Fruit fly (Drosophila melanogaster) whole organism, embryonic: ENCODE results near the gene CG31191.

Experiments used
- Atf6 ChIP-seq: fragments of 200-800 bp; sonication (Bioruptor generic); IDR thresholded peaks from 2 replicates; pipeline ENCODE4 v1.3.6; 2022; ENCODE audit warnings: missing biosample characterization, missing genetic modification characterization
- Awh ChIP-seq: fragments of 200-800 bp; sonication (Bioruptor generic); IDR thresholded peaks from 2 replicates; pipeline ENCODE4, ENCODE4 v1.3.6; 2022; ENCODE audit warnings: missing biosample characterization, missing genetic modification characterization
- B-H2 ChIP-seq: fragments of 200-800 bp; sonication (Bioruptor generic); optimal IDR thresholded peaks from 2 replicates; lab custom pipeline; 2018; ENCODE audit warnings: missing biosample characterization, mild to moderate bottlenecking, missing genetic modification characterization
- Bgb ChIP-seq: fragments of 200-800 bp; sonication (Bioruptor generic); IDR thresholded peaks from 2 replicates; pipeline ENCODE4 v1.3.6; 2022; ENCODE audit warnings: missing biosample characterization, missing genetic modification characterization; ENCODE audit not compliant: partially characterized antibody
- BtbVII ChIP-seq: fragments of 200-800 bp; sonication (Bioruptor generic); optimal IDR thresholded peaks from 3 replicates; lab custom pipeline; 2017; ENCODE audit warnings: missing biosample characterization, mild to moderate bottlenecking, missing genetic modification characterization
- CG12769 ChIP-seq: fragments of 200-800 bp; sonication (Bioruptor generic); optimal IDR thresholded peaks from 2 replicates; lab custom pipeline; 2019; ENCODE audit warnings: missing biosample characterization, mild to moderate bottlenecking, missing genetic modification characterization, moderate library complexity
- CG13424 ChIP-seq: fragments of 200-800 bp; sonication (Bioruptor generic); optimal IDR thresholded peaks from 2 replicates; lab custom pipeline; 2019; ENCODE audit warnings: missing biosample characterization, mild to moderate bottlenecking, missing genetic modification characterization, moderate library complexity
- CG14014 ChIP-seq: fragments of 200-800 bp; sonication (Bioruptor generic); IDR thresholded peaks from 2 replicates; pipeline ENCODE4 v1.3.6; 2022; ENCODE audit warnings: missing biosample characterization, missing genetic modification characterization
- CG15269 ChIP-seq: fragments of 200-800 bp; sonication (Bioruptor generic); optimal IDR thresholded peaks from 2 replicates; lab custom pipeline; 2018; ENCODE audit warnings: missing biosample characterization, mild to moderate bottlenecking, missing genetic modification characterization, moderate library complexity
- CG15514 ChIP-seq: fragments of 200-800 bp; sonication (Bioruptor generic); optimal IDR thresholded peaks from 3 replicates; lab custom pipeline; 2017; ENCODE audit warnings: missing biosample characterization, missing genetic modification characterization, mild to moderate bottlenecking, moderate library complexity, missing genetic modification reagents
- CG17568 ChIP-seq: fragments of 200-800 bp; sonication (Bioruptor generic); optimal IDR thresholded peaks from 2 replicates; lab custom pipeline; 2018; ENCODE audit warnings: missing biosample characterization, mild to moderate bottlenecking, missing genetic modification characterization, moderate library complexity
- CG2120 ChIP-seq: fragments of 200-800 bp; sonication (Bioruptor generic); optimal IDR thresholded peaks from 3 replicates; lab custom pipeline; 2016; ENCODE audit warnings: missing biosample characterization, missing genetic modification characterization
- CG31365 ChIP-seq: fragments of 200-800 bp; sonication (Bioruptor generic); optimal IDR thresholded peaks from 2 replicates; lab custom pipeline; 2018; ENCODE audit warnings: missing biosample characterization, mild to moderate bottlenecking, missing genetic modification characterization
- CG32532 ChIP-seq: fragments of 200-800 bp; sonication (Bioruptor generic); IDR thresholded peaks from 2 replicates; pipeline ENCODE4 v1.3.6; 2022; ENCODE audit warnings: missing biosample characterization, missing genetic modification characterization
- CG32772 ChIP-seq: fragments of 200-800 bp; sonication (Bioruptor generic); IDR thresholded peaks from 2 replicates; pipeline ENCODE4 v1.3.6; 2022; ENCODE audit warnings: missing biosample characterization, missing genetic modification characterization
- CG3281 ChIP-seq: fragments of 200-800 bp; sonication (Bioruptor generic); optimal IDR thresholded peaks from 3 replicates; lab custom pipeline; 2017; ENCODE audit warnings: missing biosample characterization, mild to moderate bottlenecking, missing genetic modification characterization
- CrebB ChIP-seq: fragments of 200-800 bp; sonication (Bioruptor generic); optimal IDR thresholded peaks from 3 replicates; lab custom pipeline; 2018; ENCODE audit warnings: missing biosample characterization, mild to moderate bottlenecking, missing genetic modification characterization
- Dbx ChIP-seq: fragments of 200-800 bp; sonication (Bioruptor generic); IDR thresholded peaks from 3 replicates; pipeline ENCODE4 v1.3.6; 2022; ENCODE audit warnings: missing biosample characterization, missing genetic modification characterization
- Deaf1 ChIP-seq: fragments of 200-800 bp; optimal IDR thresholded peaks from 3 replicates; lab custom pipeline; 2019; ENCODE audit warnings: missing biosample characterization, mild to moderate bottlenecking, missing genetic modification characterization, moderate library complexity
- Fer1 ChIP-seq: fragments of 200-800 bp; sonication (Bioruptor generic); optimal IDR thresholded peaks from 2 replicates; lab custom pipeline; 2017; ENCODE audit warnings: missing biosample characterization, mild to moderate bottlenecking, missing genetic modification characterization
- H2.0 ChIP-seq: fragments of 200-800 bp; sonication (Bioruptor generic); IDR thresholded peaks from 2 replicates; pipeline ENCODE4 v1.3.6; 2022; ENCODE audit warnings: missing biosample characterization, missing genetic modification characterization
- Hmr ChIP-seq: fragments of 200-800 bp; sonication (Bioruptor generic); optimal IDR thresholded peaks from 3 replicates; lab custom pipeline; 2017; ENCODE audit warnings: mild to moderate bottlenecking, missing biosample characterization, missing genetic modification reagents, missing genetic modification characterization
- Lpt ChIP-seq: fragments of >200 bp; optimal IDR thresholded peaks from 2 replicates; lab custom pipeline; 2018; ENCODE audit warnings: missing biosample characterization, missing genetic modification characterization
- Med ChIP-seq: fragments of 200-800 bp; sonication (Bioruptor generic); peaks from one replicate; lab custom pipeline; 2016; ENCODE audit warnings: missing biosample characterization, missing genetic modification characterization, mild to moderate bottlenecking, inconsistent platforms, moderate library complexity
- NK7.1 ChIP-seq: fragments of 200-800 bp; sonication (Bioruptor generic); optimal IDR thresholded peaks from 3 replicates; lab custom pipeline; 2016; ENCODE audit warnings: missing biosample characterization, missing genetic modification characterization
- Nf-YA ChIP-seq: fragments of 200-800 bp; sonication (Bioruptor generic); IDR thresholded peaks from 2 replicates; pipeline ENCODE4 v1.3.6; 2022; ENCODE audit warnings: missing biosample characterization, missing genetic modification characterization
- Trl ChIP-seq, 3 experiments: fragments of >200 bp in 2 of 3; fragments of 200-800 bp in 1 of 3; sonication (Bioruptor generic) in 1 of 3; optimal IDR thresholded peaks; 2 replicates in 1 of 3; 3 replicates in 2 of 3; lab custom pipeline; 2016 to 2017; ENCODE audit warnings: missing biosample characterization in 1 of 3, missing genetic modification characterization in 1 of 3
- Usf ChIP-seq: fragments of 200-800 bp; sonication (Bioruptor generic); optimal IDR thresholded peaks from 2 replicates; lab custom pipeline; 2017; ENCODE audit warnings: missing genotype, missing biosample characterization, missing genetic modification characterization
- YL-1 ChIP-seq: fragments of 200-800 bp; sonication (Bioruptor generic); optimal IDR thresholded peaks from 3 replicates; lab custom pipeline; 2017; ENCODE audit warnings: missing biosample characterization, mild to moderate bottlenecking, missing genetic modification characterization
- ac ChIP-seq: fragments of 200-800 bp; sonication (Bioruptor generic); optimal IDR thresholded peaks from 3 replicates; lab custom pipeline; 2017; ENCODE audit warnings: missing biosample characterization, mild to moderate bottlenecking, missing genetic modification characterization
- bowl ChIP-seq: fragments of 200-800 bp; sonication (Bioruptor generic); IDR thresholded peaks from 2 replicates; pipeline ENCODE4 v1.3.6; 2022; ENCODE audit warnings: missing biosample characterization, missing genetic modification characterization
- chinmo ChIP-seq: fragments of 200-800 bp; sonication (Bioruptor generic); IDR thresholded peaks from 4 replicates; pipeline ENCODE4 v1.3.6; 2022; ENCODE audit warnings: missing biosample characterization, missing genetic modification characterization; ENCODE audit not compliant: partially characterized antibody
- corto ChIP-seq: fragments of 200-800 bp; sonication (Bioruptor generic); optimal IDR thresholded peaks from 2 replicates; lab custom pipeline; 2016; ENCODE audit warnings: missing biosample characterization, mild to moderate bottlenecking, missing genetic modification characterization, moderate library complexity
- gro ChIP-seq: fragments of 200-800 bp; sonication (Bioruptor generic); optimal IDR thresholded peaks from 2 replicates; lab custom pipeline; 2016; ENCODE audit warnings: missing biosample characterization, missing genetic modification characterization
- knrl ChIP-seq: fragments of 200-800 bp; sonication (Bioruptor generic); IDR thresholded peaks from 3 replicates; pipeline ENCODE4 v1.3.6; 2022; ENCODE audit warnings: missing biosample characterization, missing genetic modification characterization; ENCODE audit not compliant: partially characterized antibody
- lab ChIP-seq: fragments of 200-800 bp; sonication (Bioruptor generic); optimal IDR thresholded peaks from 3 replicates; lab custom pipeline; 2017; ENCODE audit warnings: missing biosample characterization, missing genetic modification characterization, mild to moderate bottlenecking, moderate library complexity, missing genetic modification reagents
- onecut ChIP-seq: fragments of 200-800 bp; sonication (Bioruptor generic); IDR thresholded peaks from 2 replicates; pipeline ENCODE4 v1.3.6; 2022; ENCODE audit warnings: missing biosample characterization, missing genetic modification characterization
- otp ChIP-seq: fragments of 200-800 bp; sonication (Bioruptor generic); IDR thresholded peaks from 3 replicates; pipeline ENCODE4, ENCODE4 v1.3.6; 2022; ENCODE audit warnings: missing biosample characterization, missing genetic modification characterization
- pb ChIP-seq: fragments of 200-800 bp; sonication (Bioruptor generic); optimal IDR thresholded peaks from 3 replicates; lab custom pipeline; 2016; ENCODE audit warnings: missing biosample characterization, missing genetic modification characterization
- ranshi ChIP-seq: fragments of 200-800 bp; sonication (Bioruptor generic); IDR thresholded peaks from 2 replicates; pipeline ENCODE4 v1.3.6; 2022; ENCODE audit warnings: missing biosample characterization, missing genetic modification characterization
- schlank ChIP-seq: fragments of 200-800 bp; sonication (Bioruptor generic); optimal IDR thresholded peaks from 2 replicates; lab custom pipeline; 2018; ENCODE audit warnings: missing biosample characterization, mild to moderate bottlenecking, missing genetic modification characterization
- scrt ChIP-seq: fragments of 200-800 bp; sonication (Bioruptor generic); optimal IDR thresholded peaks from 2 replicates; lab custom pipeline; 2018; ENCODE audit warnings: missing biosample characterization, mild to moderate bottlenecking, missing genetic modification characterization, moderate library complexity
- sd ChIP-seq: fragments of 200-800 bp; sonication (Bioruptor generic); optimal IDR thresholded peaks from 3 replicates; lab custom pipeline; 2018; ENCODE audit warnings: missing biosample characterization, mild to moderate bottlenecking, missing genetic modification characterization, moderate library complexity
- sens-2 ChIP-seq: fragments of 200-800 bp; sonication (Bioruptor generic); IDR thresholded peaks from 2 replicates; pipeline ENCODE4 v1.3.6; 2022; ENCODE audit warnings: missing biosample characterization, missing genetic modification characterization
- seq ChIP-seq: fragments of 200-800 bp; sonication (Bioruptor generic); IDR thresholded peaks from 2 replicates; pipeline ENCODE4 v1.3.6; 2022; ENCODE audit warnings: missing biosample characterization, missing genetic modification characterization
- so ChIP-seq: fragments of 200-800 bp; sonication (Bioruptor generic); IDR thresholded peaks from 3 replicates; pipeline ENCODE4 v1.3.6; 2022; ENCODE audit warnings: missing biosample characterization, missing genetic modification characterization
- sob ChIP-seq: fragments of 200-800 bp; sonication (Bioruptor generic); IDR thresholded peaks from 2 replicates; pipeline ENCODE4 v1.3.6; 2022; ENCODE audit warnings: missing biosample characterization, missing genetic modification characterization
- sug ChIP-seq: fragments of 200-800 bp; optimal IDR thresholded peaks from 2 replicates; lab custom pipeline; 2019; ENCODE audit warnings: missing biosample characterization, mild to moderate bottlenecking, missing genetic modification characterization, moderate library complexity
- wek ChIP-seq: fragments of 200-800 bp; sonication (Bioruptor generic); optimal IDR thresholded peaks from 3 replicates; lab custom pipeline; 2018; ENCODE audit warnings: missing biosample characterization, mild to moderate bottlenecking, missing genetic modification characterization, moderate library complexity

The CG31191 gene

DNA sequence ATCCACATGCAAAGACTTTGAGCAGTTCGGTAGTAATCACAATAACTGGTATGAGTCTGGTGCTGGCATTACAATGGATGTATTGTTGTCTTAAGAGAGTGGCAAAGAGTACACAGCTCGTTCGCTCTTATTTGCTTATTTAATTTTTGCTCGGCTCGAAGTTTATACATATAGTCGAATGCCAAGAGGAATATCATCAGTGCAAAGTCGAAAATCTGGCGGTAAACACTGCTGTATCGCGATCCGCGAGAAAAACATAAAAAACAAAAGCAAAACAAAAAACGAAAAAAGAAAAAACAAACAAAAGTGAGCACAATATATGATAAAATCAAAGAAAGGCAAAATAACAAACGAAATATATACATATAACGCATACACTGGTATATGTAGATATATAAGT is 31.2 kb downstream of the CG31191 start, which contains the start of gene hdly (continued):
- TF ChIP-seq Hmr (GFP tag; lab: Kevin White, UChicago) (peak; percentile 55), schlank (tag; lab: Kevin White, UChicago) (peak; percentile 27), pb (no peak), CG12769 (tag; lab: Kevin White, UChicago) (peak; percentile 2), Deaf1 (tag; lab: Kevin White, UChicago) (peak; percentile 42), otp (no peak), so (GFP tag; lab: Robert Waterston, UW) (peak; percentile 55; the same call in 1 of the 3 replicates), NK7.1 (peak; percentile 20), CG15514 (GFP tag; lab: Kevin White, UChicago) (peak; percentile 45), CG15269 (tag; lab: Kevin White, UChicago) (peak; percentile 51), Fer1 (peak; percentile 30), sob (peak; percentile 53; the same call in 1 of the 2 replicates), sug (no peak), CrebB (tag; lab: Kevin White, UChicago) (peak; percentile 45), CG32532 (GFP tag; lab: Robert Waterston, UW) (peak; percentile 41; the same call in 1 of the 2 replicates), chinmo (peak; percentile 78; the same call in 1 of the 4 replicates), CG13424 (tag; lab: Kevin White, UChicago) (no peak), H2.0 (GFP tag; lab: Robert Waterston, UW) (no peak), Nf-YA (GFP tag; lab: Robert Waterston, UW) (peak; percentile 46; the same call in 1 of the 2 replicates), sd (tag; lab: Kevin White, UChicago) (peak; percentile 47), Awh (GFP tag; lab: Robert Waterston, UW) (0 out of 2 replicates have a peak, but pooled peaks have one; percentile 35), onecut (0 out of 2 replicates have a peak, but pooled peaks have one; percentile 4), Bgb (GFP tag; lab: Robert Waterston, UW) (no peak), scrt (GFP tag; lab: Kevin White, UChicago) (peak; percentile 29), CG3281 (GFP tag; lab: Kevin White, UChicago) (peak; percentile 21), seq (0 out of 2 replicates have a peak, but pooled peaks have one; percentile 14), Usf (no peak), Med (GFP tag; lab: Kevin White, UChicago) (peak; percentile 87), CG14014 (GFP tag; lab: Robert Waterston, UW) (peak; percentile 45; the same call in 1 of the 2 replicates), Trl (optimal IDR thresholded peaks at IDR 0.05; lab: Kevin White, UChicago) (peak; percentile 19 to 71), Trl (GFP tag; optimal IDR thresholded peaks at IDR 0.05; lab: Kevin White, UChicago) (no peak), bowl (0 out of 2 replicates have a peak, but pooled peaks have one; percentile 14), Lpt (GFP tag; lab: Kevin White, UChicago) (no peak), ac (GFP tag; lab: Kevin White, UChicago) (no peak), Atf6 (GFP tag; lab: Robert Waterston, UW) (0 out of 2 replicates have a peak, but pooled peaks have one; percentile 16), CG17568 (peak; percentile 45), lab (GFP tag; lab: Kevin White, UChicago) (peak; percentile 62), sens-2 (GFP tag; lab: Robert Waterston, UW) (0 out of 2 replicates have a peak, but pooled peaks have one; percentile 12), CG2120 (GFP tag; lab: Kevin White, UChicago) (peak; percentile 11), Dbx (GFP tag; lab: Robert Waterston, UW) (0 out of 3 replicates have a peak, but pooled peaks have one; percentile 11), wek (GFP tag; lab: Kevin White, UChicago) (peak; percentile 34), knrl (no peak), ranshi (GFP tag; lab: Robert Waterston, UW) (peak; percentile 10; the same call in 1 of the 2 replicates), gro (GFP tag; lab: Kevin White, UChicago) (peak; percentile 30), corto (GFP tag; lab: Kevin White, UChicago) (peak; percentile 81), CG31365 (tag; lab: Kevin White, UChicago) (peak; percentile 23), B-H2 (GFP tag; lab: Kevin White, UChicago) (peak; percentile 67), YL-1 (GFP tag; lab: Kevin White, UChicago) (no peak), CG32772 (GFP tag; lab: Robert Waterston, UW) (no peak), BtbVII (GFP tag; lab: Kevin White, UChicago) (peak; percentile 59)
